Worm (Caenorhabditis elegans) whole organism, L4/young adult: ENCODE results near the gene blos-8.

Experiments used
- W03F9.2 ChIP-seq: fragments of 150-350 bp; optimal IDR thresholded peaks from 2 replicates; lab custom pipeline; 2014; ENCODE audit warnings: missing biosample characterization, missing genetic modification characterization
- dao-5 ChIP-seq: sonication (generic microtip); optimal IDR thresholded peaks from 2 replicates; lab custom pipeline; 2016; ENCODE audit warnings: missing genotype, missing genetic modification characterization, moderate library complexity, missing compliant biosample characterization
- him-1 ChIP-seq: sonication (generic microtip); optimal IDR thresholded peaks from 2 replicates; lab custom pipeline; 2016; ENCODE audit warnings: missing genotype, missing genetic modification reagents, missing genetic modification characterization, missing compliant biosample characterization

ce11 chrX:15427931-15428330, 3.1 kb downstream of the blos-8 start, which contains the start of gene nas-13:
- no peak for TF ChIP-seq him-1 (tag; lab: Kevin White, UChicago)
- TF ChIP-seq W03F9.2 = no peak
- TF ChIP-seq dao-5 (tag; lab: Kevin White, UChicago) = no peak
